Fruit fly (Drosophila melanogaster): ENCODE data around the gene CG11714.

The CG11714 gene

dm6 chr3L:11555662-11556460 lies 33.3 kb upstream of the CG11714 start (continued):
- TF ChIP-seq tna (GFP tag; IDR thresholded peaks at IDR 0.05; ENCODE audit: partially characterized antibody) (no peak), CG10431 (GFP tag; optimal IDR thresholded peaks at IDR 0.05) (peak; percentile 31), CG15514 (GFP tag; optimal IDR thresholded peaks at IDR 0.05) (peak; percentile 9), CG6813 (GFP tag; optimal IDR thresholded peaks at IDR 0.05) (peak; percentile 47), kay (GFP tag; optimal IDR thresholded peaks at IDR 0.05) (peak; percentile 12), CG14441 (GFP tag; IDR thresholded peaks at IDR 0.05) (no peak), CG14860 (GFP tag; IDR thresholded peaks at IDR 0.05; ENCODE audit: partially characterized antibody) (no peak), CG8388 (GFP tag; optimal IDR thresholded peaks at IDR 0.05) (peak; percentile 76), croc (GFP tag; conservative IDR thresholded peaks at IDR 0.05) (no peak; the same call in 1 of the 3 replicates), CG7987 (GFP tag; optimal IDR thresholded peaks at IDR 0.05) (peak; percentile 7), eve (GFP tag; optimal IDR thresholded peaks at IDR 0.05) (peak in 1 of 2 experiments; percentile 58), CG10209 (GFP tag; optimal IDR thresholded peaks at IDR 0.05) (peak; percentile 79), CG18599 (GFP tag; optimal IDR thresholded peaks at IDR 0.05) (peak; percentile 76), CG9727 (GFP tag; optimal IDR thresholded peaks at IDR 0.05) (peak; percentile 84), CG4360 (GFP tag; IDR thresholded peaks at IDR 0.05) (peak; percentile 92), CG2678 (tag; optimal IDR thresholded peaks at IDR 0.05) (peak; percentile 91), CG31224 (GFP tag; IDR thresholded peaks at IDR 0.05) (0 out of 2 replicates have a peak, but pooled peaks have one; percentile 34), ap (GFP tag; IDR thresholded peaks at IDR 0.05) (peak; percentile 15; the same call in 1 of the 2 replicates), al (GFP tag; IDR thresholded peaks at IDR 0.05) (no peak), sisA (GFP tag; IDR thresholded peaks at IDR 0.05) (peak; percentile 16; the same call in 1 of the 2 replicates), Sry-β (GFP tag; optimal IDR thresholded peaks at IDR 0.05) (peak; percentile 11), run (tag; optimal IDR thresholded peaks at IDR 0.05) (peak; percentile 46), CG7556 (GFP tag; optimal IDR thresholded peaks at IDR 0.05) (peak; percentile 84), CG10565 (GFP tag; optimal IDR thresholded peaks at IDR 0.05) (no peak), CG17328 (GFP tag; IDR thresholded peaks at IDR 0.05) (peak; percentile 45), H2.0 (GFP tag; IDR thresholded peaks at IDR 0.05) (no peak), CG10267 (tag; optimal IDR thresholded peaks at IDR 0.05) (peak; percentile 79), ato (GFP tag; IDR thresholded peaks at IDR 0.05; ENCODE audit: partially characterized antibody) (no peak), Xbp1 (GFP tag; optimal IDR thresholded peaks at IDR 0.05) (peak; percentile 63), klu (GFP tag; IDR thresholded peaks at IDR 0.05) (peak; percentile 36; the same call in 1 of the 2 replicates), Mad (GFP tag; optimal IDR thresholded peaks at IDR 0.05) (no peak), CG13296 (GFP tag; optimal IDR thresholded peaks at IDR 0.05) (peak; percentile 74), CG2202 (tag; optimal IDR thresholded peaks at IDR 0.05) (peak; percentile 63), CG7928 (GFP tag; optimal IDR thresholded peaks at IDR 0.05) (no peak), fd3F (GFP tag; optimal IDR thresholded peaks at IDR 0.05) (peak; percentile 39), gcm2 (GFP tag; optimal IDR thresholded peaks at IDR 0.05) (no peak), Mes4 (GFP tag; optimal IDR thresholded peaks at IDR 0.05) (peak; percentile 36), CG15601 (tag; optimal IDR thresholded peaks at IDR 0.05) (peak; percentile 84), Ravus (GFP tag; IDR thresholded peaks at IDR 0.05) (no peak), CG30403 (GFP tag; optimal IDR thresholded peaks at IDR 0.05) (peak; percentile 76), ken (GFP tag; IDR thresholded peaks at IDR 0.05) (no peak), CG2120 (GFP tag; optimal IDR thresholded peaks at IDR 0.05) (peak; percentile 70), CG18262 (tag; optimal IDR thresholded peaks at IDR 0.05) (peak; percentile 89), kni (GFP tag; optimal IDR thresholded peaks at IDR 0.05) (peak; percentile 11), CG16863 (GFP tag; optimal IDR thresholded peaks at IDR 0.05) (peak; percentile 39), CG18476 (GFP tag; optimal IDR thresholded peaks at IDR 0.05) (peak; percentile 45), corto (GFP tag; optimal IDR thresholded peaks at IDR 0.05) (no peak), CG32772 (GFP tag; IDR thresholded peaks at IDR 0.05) (peak; percentile 46; the same call in 1 of the 2 replicates)
